Fruit fly (Drosophila melanogaster) whole organism, adult: ENCODE results near the gene pasi1.

Experiments
- CG11617 ChIP-seq: fragments of 200-800 bp; sonication (Bioruptor generic); optimal IDR thresholded peaks from 2 replicates; lab custom pipeline; 2017; ENCODE audit warnings: mild to moderate bottlenecking, missing biosample characterization, missing genetic modification reagents, missing genetic modification characterization
- CG14711 ChIP-seq: fragments of 200-800 bp; sonication (Bioruptor generic); optimal IDR thresholded peaks from 2 replicates; lab custom pipeline; 2018; ENCODE audit warnings: missing biosample characterization, mild to moderate bottlenecking, missing genetic modification characterization, moderate library complexity
- CG33017 ChIP-seq: fragments of 200-800 bp; sonication (Bioruptor generic); optimal IDR thresholded peaks from 2 replicates; lab custom pipeline; 2018; ENCODE audit warnings: missing biosample characterization, mild to moderate bottlenecking, missing genetic modification characterization, moderate library complexity
- CG5204 ChIP-seq: fragments of 200-800 bp; sonication (Bioruptor generic); optimal IDR thresholded peaks from 2 replicates; lab custom pipeline; 2016; ENCODE audit warnings: missing biosample characterization, missing genetic modification characterization
- CG7101 ChIP-seq: fragments of 200-800 bp; sonication (Bioruptor generic); optimal IDR thresholded peaks from 2 replicates; lab custom pipeline; 2018; ENCODE audit warnings: missing biosample characterization, mild to moderate bottlenecking, missing genetic modification characterization, moderate library complexity
- Clk ChIP-seq: fragments of 200-800 bp; sonication (Bioruptor generic); optimal IDR thresholded peaks from 2 replicates; lab custom pipeline; 2017; ENCODE audit warnings: missing biosample characterization, missing genetic modification characterization
- Hr96 ChIP-seq: fragments of 200-800 bp; sonication (Bioruptor generic); optimal IDR thresholded peaks from 2 replicates; lab custom pipeline; 2016; ENCODE audit warnings: missing biosample characterization, missing genetic modification characterization
- Mnt ChIP-seq: fragments of 200-800 bp; sonication (Bioruptor generic); optimal IDR thresholded peaks from 2 replicates; lab custom pipeline; 2016; ENCODE audit warnings: missing biosample characterization, mild to moderate bottlenecking, missing genetic modification characterization
- bab1 ChIP-seq: fragments of 200-800 bp; sonication (Bioruptor generic); optimal IDR thresholded peaks from 3 replicates; lab custom pipeline; 2019; ENCODE audit warnings: missing biosample characterization, mild to moderate bottlenecking, missing genetic modification characterization, moderate library complexity
- cic ChIP-seq: fragments of 200-800 bp; sonication (Bioruptor generic); optimal IDR thresholded peaks from 2 replicates; lab custom pipeline; 2017; ENCODE audit warnings: missing biosample characterization, mild to moderate bottlenecking, missing genetic modification characterization, moderate library complexity
- cnc ChIP-seq, 2 experiments: fragments of >200 bp; optimal IDR thresholded peaks; 2 replicates each; lab custom pipeline; 2017
- kay ChIP-seq: fragments of 200-800 bp; sonication (Bioruptor generic); peaks from one replicate; lab custom pipeline; 2016; ENCODE audit warnings: missing biosample characterization, missing genetic modification characterization, borderline replicate concordance
- tj ChIP-seq: fragments of 200-800 bp; sonication (Bioruptor generic); optimal IDR thresholded peaks from 3 replicates; lab custom pipeline; 2017; ENCODE audit warnings: missing biosample characterization, mild to moderate bottlenecking, missing genetic modification characterization, moderate library complexity

DNA sequence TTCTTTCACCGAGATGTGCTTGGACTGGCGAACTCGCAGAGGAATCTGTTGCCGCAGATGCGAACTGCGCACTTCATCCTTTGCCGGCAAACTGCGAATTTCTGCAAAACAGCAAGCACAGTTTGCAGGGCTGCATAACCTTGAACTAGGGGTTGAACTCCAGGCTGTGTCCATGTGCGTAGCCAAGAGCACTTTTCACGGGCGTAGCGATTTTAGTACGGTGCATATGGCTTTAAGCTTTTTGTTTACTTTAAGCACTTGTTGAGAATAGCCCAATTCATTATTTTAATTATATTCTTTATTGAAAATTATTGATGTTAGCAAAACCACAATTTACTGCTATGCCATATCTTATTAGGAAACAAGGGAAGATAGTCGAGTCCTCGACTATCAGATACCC is 6.4 kb downstream of the pasi1 start, which contains the start of gene CG17803:
- TF ChIP-seq cnc (optimal IDR thresholded peaks at IDR 0.05; lab: Kevin White, UChicago) (no peak), Hr96 (GFP tag; lab: Kevin White, UChicago) (no peak), Mnt (GFP tag; lab: Kevin White, UChicago) (no peak), CG33017 (no peak), Clk (GFP tag; lab: Kevin White, UChicago) (no peak), CG14711 (no peak), kay (no peak), CG5204 (GFP tag; lab: Kevin White, UChicago) (no peak), bab1 (GFP tag; lab: Kevin White, UChicago) (no peak), CG7101 (tag; lab: Kevin White, UChicago) (no peak), CG11617 (no peak), tj (no peak), cic (no peak)
